Worm (Caenorhabditis elegans): Measurements from ENCODE around the gene F54D10.4.

ce11 chrII:3832383-3832782, 25.5 kb upstream of the F54D10.4 start, which contains the start of gene F54D10.9:
- no peak for TF ChIP-seq ztf-11 (tag; optimal IDR thresholded peaks at IDR 0.05)
- TF ChIP-seq nhr-76 (tag; optimal IDR thresholded peaks at IDR 0.05): no peak
- TF ChIP-seq lin-39 (tag; optimal IDR thresholded peaks at IDR 0.05): no peak
- TF ChIP-seq nhr-77 (tag; optimal IDR thresholded peaks at IDR 0.05): no peak
- no peak for TF ChIP-seq aly-2 (tag; optimal IDR thresholded peaks at IDR 0.05)
- TF ChIP-seq jun-1 (tag; optimal IDR thresholded peaks at IDR 0.05): no peak
- TF ChIP-seq lsy-2 (tag; optimal IDR thresholded peaks at IDR 0.05): no peak
- no peak for TF ChIP-seq ceh-8 (GFP tag; optimal IDR thresholded peaks at IDR 0.05)
- TF ChIP-seq pqm-1 (tag; optimal IDR thresholded peaks at IDR 0.05): no peak
- no peak for TF ChIP-seq snpc-4 (tag; optimal IDR thresholded peaks at IDR 0.05)
- no peak for TF ChIP-seq nhr-237 (tag; optimal IDR thresholded peaks at IDR 0.05)
- TF ChIP-seq dpl-1 (GFP tag; optimal IDR thresholded peaks at IDR 0.05): no peak
- TF ChIP-seq unc-130 (tag; optimal IDR thresholded peaks at IDR 0.05): no peak
